Fruit fly (Drosophila melanogaster) whole organism, embryonic: ENCODE results near the gene RpLP1.
A peak's percentile ranks its signal among the peaks of the same experiment; 100 is the strongest.

Experiments
- CG11560 ChIP-seq: fragments of 200-800 bp; sonication (Bioruptor generic); IDR thresholded peaks from 3 replicates; pipeline ENCODE4 v1.3.6; 2022; ENCODE audit warnings: missing biosample characterization, missing genetic modification characterization
- CG11695 ChIP-seq: fragments of 200-800 bp; sonication (Bioruptor generic); IDR thresholded peaks from 3 replicates; pipeline ENCODE4 v1.3.6; 2022; ENCODE audit warnings: missing biosample characterization, missing genetic modification characterization
- CG12391 ChIP-seq: fragments of 200-800 bp; sonication (Bioruptor generic); optimal IDR thresholded peaks from 3 replicates; lab custom pipeline; 2018; ENCODE audit warnings: missing biosample characterization, mild to moderate bottlenecking, missing genetic modification characterization, moderate library complexity
- CG14860 ChIP-seq: fragments of 200-800 bp; sonication (Bioruptor generic); IDR thresholded peaks from 3 replicates; pipeline ENCODE4 v1.3.6; 2022; ENCODE audit warnings: missing biosample characterization, missing genetic modification characterization; ENCODE audit not compliant: partially characterized antibody
- CG14965 ChIP-seq: fragments of 200-800 bp; sonication (Bioruptor generic); optimal IDR thresholded peaks from 2 replicates; lab custom pipeline; 2016; ENCODE audit warnings: missing biosample characterization, missing genetic modification characterization, borderline replicate concordance
- CG15479 ChIP-seq: fragments of 200-800 bp; sonication (Bioruptor generic); optimal IDR thresholded peaks from 3 replicates; lab custom pipeline; 2019; ENCODE audit warnings: missing biosample characterization, mild to moderate bottlenecking, missing genetic modification characterization, moderate library complexity
- CG16779 ChIP-seq: fragments of 200-800 bp; sonication (Bioruptor generic); IDR thresholded peaks from 2 replicates; pipeline ENCODE4 v1.3.6; 2022; ENCODE audit warnings: missing biosample characterization, missing genetic modification characterization
- CG17361 ChIP-seq: fragments of 200-800 bp; sonication (Bioruptor generic); IDR thresholded peaks from 3 replicates; pipeline ENCODE4 v1.3.6; 2022; ENCODE audit warnings: missing biosample characterization, missing genetic modification characterization
- CG2120 ChIP-seq: fragments of 200-800 bp; sonication (Bioruptor generic); optimal IDR thresholded peaks from 3 replicates; lab custom pipeline; 2016; ENCODE audit warnings: missing biosample characterization, missing genetic modification characterization
- CG32767 ChIP-seq: fragments of 200-800 bp; sonication (Bioruptor generic); IDR thresholded peaks from 2 replicates; pipeline ENCODE4 v1.3.6; 2022; ENCODE audit warnings: missing biosample characterization, missing genetic modification characterization
- CG6765 ChIP-seq: fragments of 200-800 bp; sonication (Bioruptor generic); optimal IDR thresholded peaks from 3 replicates; lab custom pipeline; 2017; ENCODE audit warnings: missing biosample characterization, mild to moderate bottlenecking, missing genetic modification characterization
- CG6791 ChIP-seq: fragments of 200-800 bp; sonication (Bioruptor generic); IDR thresholded peaks from 3 replicates; pipeline ENCODE4 v1.3.6; 2022; ENCODE audit warnings: missing biosample characterization, missing genetic modification characterization; ENCODE audit not compliant: partially characterized antibody
- CG7372 ChIP-seq: fragments of 200-800 bp; sonication (Bioruptor generic); IDR thresholded peaks from 2 replicates; pipeline ENCODE4 v1.3.6; 2022; ENCODE audit warnings: missing biosample characterization, missing genetic modification characterization
- CG7745 ChIP-seq: fragments of 200-800 bp; sonication (Bioruptor generic); optimal IDR thresholded peaks from 2 replicates; lab custom pipeline; 2018; ENCODE audit warnings: missing biosample characterization, mild to moderate bottlenecking, missing genetic modification characterization, moderate library complexity
- CG9797 ChIP-seq: fragments of 200-800 bp; sonication (Bioruptor generic); optimal IDR thresholded peaks from 3 replicates; lab custom pipeline; 2018; ENCODE audit warnings: missing biosample characterization, mild to moderate bottlenecking, missing genetic modification characterization
- CG9932 ChIP-seq: fragments of 200-800 bp; sonication (Bioruptor generic); IDR thresholded peaks from 2 replicates; pipeline ENCODE4 v1.3.6; 2022; ENCODE audit warnings: missing biosample characterization, missing genetic modification characterization
- CHES-1-like ChIP-seq: fragments of 200-800 bp; sonication (Bioruptor generic); optimal IDR thresholded peaks from 2 replicates; lab custom pipeline; 2016; ENCODE audit warnings: missing biosample characterization, missing genetic modification characterization
- CrebB ChIP-seq: fragments of 200-800 bp; sonication (Bioruptor generic); optimal IDR thresholded peaks from 3 replicates; lab custom pipeline; 2018; ENCODE audit warnings: missing biosample characterization, mild to moderate bottlenecking, missing genetic modification characterization
- Dek ChIP-seq: fragments of 200-800 bp; sonication (Bioruptor generic); optimal IDR thresholded peaks from 3 replicates; lab custom pipeline; 2019; ENCODE audit warnings: missing biosample characterization, mild to moderate bottlenecking, missing genetic modification characterization, moderate library complexity
- Eip74EF ChIP-seq, 2 experiments: fragments of 200-800 bp in 1 of 2; fragments of >200 bp in 1 of 2; sonication (Bioruptor generic) in 1 of 2; optimal IDR thresholded peaks; 2 replicates each; lab custom pipeline; 2017 to 2019; ENCODE audit warnings: missing biosample characterization in 2 of 2, missing genetic modification characterization in 2 of 2, mild to moderate bottlenecking in 1 of 2, moderate library complexity in 1 of 2
- Ets97D ChIP-seq: fragments of 200-800 bp; sonication (Bioruptor generic); optimal IDR thresholded peaks from 3 replicates; lab custom pipeline; 2016; ENCODE audit warnings: missing biosample characterization, missing genetic modification characterization
- Fer3 ChIP-seq: fragments of 200-800 bp; sonication (Bioruptor generic); optimal IDR thresholded peaks from 2 replicates; lab custom pipeline; 2018; ENCODE audit warnings: missing biosample characterization, mild to moderate bottlenecking, missing genetic modification characterization, moderate library complexity
- Gug ChIP-seq: fragments of 200-800 bp; sonication (Bioruptor generic); IDR thresholded peaks from 4 replicates; pipeline ENCODE4 v1.3.6; 2022; ENCODE audit warnings: missing biosample characterization, missing genetic modification characterization
- Hey ChIP-seq: fragments of 200-800 bp; sonication (Bioruptor generic); optimal IDR thresholded peaks from 3 replicates; lab custom pipeline; 2018; ENCODE audit warnings: missing biosample characterization, mild to moderate bottlenecking, missing genetic modification characterization
- Lpt ChIP-seq: fragments of >200 bp; optimal IDR thresholded peaks from 2 replicates; lab custom pipeline; 2018; ENCODE audit warnings: missing biosample characterization, missing genetic modification characterization
- Mes4 ChIP-seq: fragments of 200-800 bp; sonication (Bioruptor generic); optimal IDR thresholded peaks from 2 replicates; lab custom pipeline; 2016; ENCODE audit warnings: missing biosample characterization, missing genetic modification characterization
- NC2α ChIP-seq: fragments of 200-800 bp; sonication (Bioruptor generic); optimal IDR thresholded peaks from 2 replicates; lab custom pipeline; 2016; ENCODE audit warnings: missing biosample characterization, missing genetic modification characterization
- Opbp ChIP-seq: fragments of 200-800 bp; sonication (Bioruptor generic); IDR thresholded peaks from 3 replicates; pipeline ENCODE4 v1.3.6; 2022; ENCODE audit warnings: missing biosample characterization, missing genetic modification characterization; ENCODE audit not compliant: partially characterized antibody
- Tbp ChIP-seq: fragments of >200 bp; optimal IDR thresholded peaks from 2 replicates; lab custom pipeline; 2018; ENCODE audit warnings: missing biosample characterization, missing genetic modification characterization
- YL-1 ChIP-seq: fragments of 200-800 bp; sonication (Bioruptor generic); optimal IDR thresholded peaks from 3 replicates; lab custom pipeline; 2017; ENCODE audit warnings: missing biosample characterization, mild to moderate bottlenecking, missing genetic modification characterization
- abd-A ChIP-seq: fragments of 200-800 bp; sonication (Bioruptor generic); optimal IDR thresholded peaks from 3 replicates; lab custom pipeline; 2019; ENCODE audit warnings: missing biosample characterization, mild to moderate bottlenecking, missing genetic modification characterization, moderate library complexity
- chinmo ChIP-seq: fragments of 200-800 bp; sonication (Bioruptor generic); IDR thresholded peaks from 4 replicates; pipeline ENCODE4 v1.3.6; 2022; ENCODE audit warnings: missing biosample characterization, missing genetic modification characterization; ENCODE audit not compliant: partially characterized antibody
- dysf ChIP-seq: fragments of 200-800 bp; sonication (Bioruptor generic); IDR thresholded peaks from 3 replicates; pipeline ENCODE4 v1.3.6; 2022; ENCODE audit warnings: missing biosample characterization, missing genetic modification characterization
- fru ChIP-seq: fragments of >200 bp; optimal IDR thresholded peaks from 2 replicates; lab custom pipeline; 2017
- fu2 ChIP-seq: fragments of 200-800 bp; sonication (Bioruptor generic); optimal IDR thresholded peaks from 2 replicates; lab custom pipeline; 2016; ENCODE audit warnings: missing biosample characterization, missing genetic modification characterization
- gfzf ChIP-seq: fragments of 200-800 bp; sonication (Bioruptor generic); optimal IDR thresholded peaks from 2 replicates; lab custom pipeline; 2016; ENCODE audit warnings: missing biosample characterization, mild to moderate bottlenecking, missing genetic modification characterization, moderate library complexity
- grau ChIP-seq: fragments of 200-800 bp; optimal IDR thresholded peaks from 3 replicates; lab custom pipeline; 2019; ENCODE audit warnings: missing biosample characterization, mild to moderate bottlenecking, missing genetic modification characterization, moderate library complexity
- insv ChIP-seq, 2 experiments: fragments of 200-800 bp; sonication (Bioruptor generic); optimal IDR thresholded peaks; 3 replicates each; lab custom pipeline; 2016 to 2018; ENCODE audit warnings: missing biosample characterization in 2 of 2, missing genetic modification characterization in 2 of 2
- kay ChIP-seq: fragments of 200-800 bp; sonication (Bioruptor generic); optimal IDR thresholded peaks from 2 replicates; lab custom pipeline; 2016; ENCODE audit warnings: missing biosample characterization, missing genetic modification characterization
- ken ChIP-seq: fragments of 200-800 bp; sonication (Bioruptor generic); IDR thresholded peaks from 3 replicates; pipeline ENCODE4 v1.3.6; 2022; ENCODE audit warnings: missing biosample characterization, missing genetic modification characterization
- kni ChIP-seq: fragments of 200-800 bp; sonication (Bioruptor generic); optimal IDR thresholded peaks from 3 replicates; lab custom pipeline; 2017; ENCODE audit warnings: mild to moderate bottlenecking, missing biosample characterization, missing genetic modification reagents, missing genetic modification characterization
- mirr ChIP-seq: fragments of 200-800 bp; sonication (Bioruptor generic); optimal IDR thresholded peaks from 3 replicates; lab custom pipeline; 2018; ENCODE audit warnings: missing biosample characterization, mild to moderate bottlenecking, missing genetic modification characterization
- nerfin-2 ChIP-seq: fragments of 200-800 bp; sonication (Bioruptor generic); IDR thresholded peaks from 2 replicates; pipeline ENCODE4 v1.3.6; 2022; ENCODE audit warnings: missing biosample characterization, missing genetic modification characterization; ENCODE audit not compliant: partially characterized antibody
- row ChIP-seq: fragments of 200-800 bp; sonication (Bioruptor generic); IDR thresholded peaks from 3 replicates; pipeline ENCODE4 v1.3.6; 2022; ENCODE audit warnings: missing biosample characterization, missing genetic modification characterization
- trem ChIP-seq: fragments of 200-800 bp; optimal IDR thresholded peaks from 3 replicates; lab custom pipeline; 2019; ENCODE audit warnings: missing biosample characterization, mild to moderate bottlenecking, missing genetic modification characterization, moderate library complexity
- trh ChIP-seq: fragments of 200-800 bp; sonication (Bioruptor generic); optimal IDR thresholded peaks from 2 replicates; lab custom pipeline; 2016; ENCODE audit warnings: missing biosample characterization, missing genetic modification characterization
- twi ChIP-seq: fragments of 200-800 bp; optimal IDR thresholded peaks from 2 replicates; lab custom pipeline; 2019; ENCODE audit warnings: missing biosample characterization, mild to moderate bottlenecking, missing genetic modification characterization, moderate library complexity
- unpg ChIP-seq: fragments of 200-800 bp; sonication (Bioruptor generic); optimal IDR thresholded peaks from 3 replicates; lab custom pipeline; 2018; ENCODE audit warnings: missing biosample characterization, mild to moderate bottlenecking, missing genetic modification characterization, moderate library complexity
- zen2 ChIP-seq: fragments of 200-800 bp; sonication (Bioruptor generic); IDR thresholded peaks from 3 replicates; pipeline ENCODE4 v1.3.6; 2022; ENCODE audit warnings: missing biosample characterization, missing genetic modification characterization; ENCODE audit not compliant: partially characterized antibody

The RpLP1 gene

dm6 chr2L:421119-421821 lies 1.5 kb downstream of the RpLP1 start, which contains the start of the genes CG11885 and CG13692:
TSS of gene CG11885 (minus strand) at chr2L:421450.
TSS of gene CG13692 (plus strand) at chr2L:421771.
- TF ChIP-seq CG14965 (GFP tag; lab: Kevin White, UChicago) (no peak), unpg (peak; percentile 23), zen2 (GFP tag; lab: Robert Waterston, UW) (peak; percentile 99), CG6765 (no peak), Gug (no peak), twi (peak; percentile 25), CG16779 (GFP tag; lab: Robert Waterston, UW) (no peak), fru (lab: Kevin White, UChicago) (no peak), CrebB (tag; lab: Kevin White, UChicago) (peak; percentile 73), Opbp (GFP tag; lab: Robert Waterston, UW) (peak; percentile 99), Ets97D (GFP tag; lab: Kevin White, UChicago) (peak; percentile 94), CG11695 (no peak), YL-1 (GFP tag; lab: Kevin White, UChicago) (peak; percentile 82), Lpt (GFP tag; lab: Kevin White, UChicago) (no peak), trem (tag; lab: Kevin White, UChicago) (peak; percentile 90), Dek (tag; lab: Kevin White, UChicago) (peak; percentile 67), CG11560 (tag; lab: Robert Waterston, UW) (no peak), Mes4 (no peak), ken (GFP tag; lab: Robert Waterston, UW) (peak; percentile 51; the same call in 2 of the 3 replicates), grau (tag; lab: Kevin White, UChicago) (peak; percentile 57), dysf (GFP tag; lab: Robert Waterston, UW) (no peak), chinmo (peak; percentile 99), CG12391 (tag; lab: Kevin White, UChicago) (peak; percentile 58), Tbp (no peak), fu2 (GFP tag; lab: Kevin White, UChicago) (peak; percentile 12), NC2α (no peak), CG32767 (no peak), CG2120 (GFP tag; lab: Kevin White, UChicago) (peak; percentile 51), CHES-1-like (GFP tag; lab: Kevin White, UChicago) (peak; percentile 68), CG9797 (GFP tag; lab: Kevin White, UChicago) (peak; percentile 92), trh (GFP tag; lab: Kevin White, UChicago) (no peak), row (GFP tag; lab: Robert Waterston, UW) (peak; percentile 62), nerfin-2 (GFP tag; lab: Robert Waterston, UW) (peak; percentile 95), CG9932 (GFP tag; lab: Robert Waterston, UW) (peak; percentile 74), CG6791 (peak; percentile 98), abd-A (tag; lab: Kevin White, UChicago) (peak; percentile 86), Eip74EF (GFP tag; optimal IDR thresholded peaks at IDR 0.05; lab: Kevin White, UChicago) (no peak), CG15479 (GFP tag; lab: Kevin White, UChicago) (peak; percentile 9), CG14860 (peak; percentile 92), CG7745 (tag; lab: Kevin White, UChicago) (no peak), insv (GFP tag; optimal IDR thresholded peaks at IDR 0.05; lab: Kevin White, UChicago) (peak in 1 of 2 experiments; percentile 58), CG17361 (GFP tag; lab: Robert Waterston, UW) (peak; percentile 35; the same call in 1 of the 3 replicates), kay (GFP tag; lab: Kevin White, UChicago) (peak; percentile 35), CG7372 (GFP tag; lab: Robert Waterston, UW) (0 out of 2 replicates have a peak, but pooled peaks have one; percentile 21), gfzf (peak; percentile 79), mirr (peak; percentile 71), Hey (tag; lab: Kevin White, UChicago) (no peak), Fer3 (tag; lab: Kevin White, UChicago) (peak; percentile 34), kni (GFP tag; lab: Kevin White, UChicago) (peak; percentile 51)
